Worm (Caenorhabditis elegans) whole organism, young adult: ENCODE data around the gene cyp-33A1.

ENCODE experiments used
- B0261.1 ChIP-seq: sonication (generic microtip); optimal IDR thresholded peaks from 2 replicates; lab custom pipeline; 2016; ENCODE audit warnings: mild to moderate bottlenecking, missing genetic modification characterization, moderate library complexity, missing compliant biosample characterization
- Y67H2A.10 ChIP-seq: fragments of 200-800 bp; sonication (Bioruptor generic); conservative IDR thresholded peaks from 2 replicates; pipeline ENCODE4 v1.3.6; 2022; ENCODE audit warnings: missing genetic modification reagents, missing genetic modification characterization, missing compliant biosample characterization
- aptf-2 ChIP-seq: fragments of 200-800 bp; sonication (Bioruptor generic); conservative IDR thresholded peaks from 2 replicates; pipeline ENCODE4 v1.3.6; 2022; ENCODE audit warnings: missing genetic modification reagents, missing genetic modification characterization, missing compliant biosample characterization
- dox-1 ChIP-seq: fragments of 200-800 bp; sonication (Bioruptor generic); IDR thresholded peaks from 2 replicates; pipeline ENCODE4 v1.3.6; 2022; ENCODE audit warnings: missing genetic modification reagents, missing genetic modification characterization, missing compliant biosample characterization
- dpl-1 ChIP-seq: fragments of 150-350 bp; optimal IDR thresholded peaks from 2 replicates; lab custom pipeline; 2014; ENCODE audit warnings: missing biosample characterization, missing genetic modification reagents, missing genetic modification characterization
- hlh-12 ChIP-seq: sonication (generic microtip); optimal IDR thresholded peaks from 2 replicates; lab custom pipeline; 2016; ENCODE audit warnings: missing genetic modification characterization, missing compliant biosample characterization
- lir-1 ChIP-seq: fragments of 200-800 bp; sonication (Bioruptor generic); conservative IDR thresholded peaks from 2 replicates; pipeline ENCODE4 v1.3.6; 2022; ENCODE audit warnings: missing genetic modification reagents, missing genetic modification characterization, missing compliant biosample characterization
- nfyb-1 ChIP-seq: fragments of 200-800 bp; sonication (Bioruptor generic); IDR thresholded peaks from 2 replicates; pipeline ENCODE4 v1.3.6; 2022; ENCODE audit warnings: missing genetic modification reagents, missing genetic modification characterization, missing compliant biosample characterization
- rcor-1 ChIP-seq: fragments of 200-800 bp; sonication (Bioruptor generic); IDR thresholded peaks from 2 replicates; pipeline ENCODE4 v1.3.6; 2022; ENCODE audit warnings: missing genetic modification reagents, missing genetic modification characterization, missing compliant biosample characterization

DNA sequence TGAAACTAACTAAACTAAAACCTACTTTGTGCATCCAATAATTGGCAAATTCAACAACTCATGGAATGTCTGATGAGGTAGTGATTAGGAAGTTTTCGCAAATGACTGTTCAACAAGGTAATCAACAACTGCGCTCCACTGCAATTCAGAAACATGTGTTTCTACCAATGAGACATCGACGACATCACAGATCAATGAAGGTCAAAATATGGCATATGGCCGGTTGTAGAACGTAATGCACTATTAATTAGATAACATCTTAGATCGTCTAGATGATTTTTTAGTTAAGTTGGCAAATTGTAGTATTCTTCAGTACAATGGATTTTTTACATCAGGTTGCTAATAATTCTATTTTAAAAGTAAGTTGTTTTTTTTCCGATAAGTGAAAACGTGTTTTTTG, 4.9 kb upstream of the cyp-33A1 start, which contains the start of the genes nhr-94 and nhr-152:
- TF ChIP-seq hlh-12 (tag; lab: Kevin White, UChicago) (no peak), dox-1 (no peak), nfyb-1 (no peak), B0261.1 (tag; lab: Kevin White, UChicago) (no peak), Y67H2A.10 (GFP tag; lab: Robert Waterston, UW) (no peak), lir-1 (GFP tag; lab: Robert Waterston, UW) (no peak), dpl-1 (GFP tag; lab: Kevin White, UChicago) (no peak), rcor-1 (no peak), aptf-2 (GFP tag; lab: Robert Waterston, UW) (no peak)
